Fruit fly (Drosophila melanogaster): Measurements from ENCODE around the gene OdsH.
A peak's percentile ranks its signal among the peaks of the same experiment; 100 is the strongest.

Gene OdsH

dm6 chrX:17829083-17829997, 38.5 kb downstream of the OdsH start (continued):
- peak; percentile 62 for TF ChIP-seq CG15269 (tag; optimal IDR thresholded peaks at IDR 0.05)
- TF ChIP-seq CG6854 (GFP tag; optimal IDR thresholded peaks at IDR 0.05) = no peak
- peak; percentile 8 for TF ChIP-seq CG18599 (GFP tag; optimal IDR thresholded peaks at IDR 0.05)
- TF ChIP-seq nom (GFP tag; optimal IDR thresholded peaks at IDR 0.05) = peak; percentile 36
- TF ChIP-seq CG6791 (GFP tag; IDR thresholded peaks at IDR 0.05; ENCODE audit: partially characterized antibody) = no peak
- TF ChIP-seq CG6175 (GFP tag; IDR thresholded peaks at IDR 0.05) = no peak
- no peak for TF ChIP-seq Ets97D (GFP tag; optimal IDR thresholded peaks at IDR 0.05)
- TF ChIP-seq CG18764 (GFP tag; optimal IDR thresholded peaks at IDR 0.05) = peak; percentile 6
- no peak for TF ChIP-seq CG16779 (GFP tag; IDR thresholded peaks at IDR 0.05)
- peak; percentile 66 for TF ChIP-seq kni (GFP tag; optimal IDR thresholded peaks at IDR 0.05)
- no peak for TF ChIP-seq CkIIα-i1 (GFP tag; IDR thresholded peaks at IDR 0.05)
- TF ChIP-seq sqz (GFP tag; optimal IDR thresholded peaks at IDR 0.05) = peak; percentile 64
- TF ChIP-seq lmd (GFP tag; IDR thresholded peaks at IDR 0.05) = peak; percentile 22; the same call in 1 of the 2 replicates
- TF ChIP-seq ERR (GFP tag; optimal IDR thresholded peaks at IDR 0.05) = no peak
- peak; percentile 37 for TF ChIP-seq Xbp1 (GFP tag; optimal IDR thresholded peaks at IDR 0.05)
- peak; percentile 14 for TF ChIP-seq Fer3 (tag; optimal IDR thresholded peaks at IDR 0.05)
- TF ChIP-seq HLH3B (GFP tag; IDR thresholded peaks at IDR 0.05) = peak; percentile 46
- no peak for TF ChIP-seq CG14014 (GFP tag; IDR thresholded peaks at IDR 0.05)
- TF ChIP-seq sna (GFP tag; IDR thresholded peaks at IDR 0.05; ENCODE audit: partially characterized antibody) = no peak
- peak; percentile 77 for TF ChIP-seq CG15696 (tag; optimal IDR thresholded peaks at IDR 0.05)
- TF ChIP-seq trem (tag; optimal IDR thresholded peaks at IDR 0.05) = peak; percentile 71
- TF ChIP-seq CG34376 (GFP tag; optimal IDR thresholded peaks at IDR 0.05) = no peak
- peak; percentile 78 for TF ChIP-seq CoRest (tag; optimal IDR thresholded peaks at IDR 0.05)
- TF ChIP-seq CG3065 (GFP tag; optimal IDR thresholded peaks at IDR 0.05) = no peak
- TF ChIP-seq CG12219 (GFP tag; optimal IDR thresholded peaks at IDR 0.05) = peak; percentile 60
- 0 out of 2 replicates have a peak, but pooled peaks have one; percentile 19 for TF ChIP-seq chm (GFP tag; IDR thresholded peaks at IDR 0.05)
- no peak for TF ChIP-seq CG1832 (GFP tag; optimal IDR thresholded peaks at IDR 0.05)
- TF ChIP-seq mld (GFP tag; IDR thresholded peaks at IDR 0.05; ENCODE audit: partially characterized antibody) = no peak
- peak; percentile 40 for TF ChIP-seq CG16863 (GFP tag; optimal IDR thresholded peaks at IDR 0.05)
- peak; percentile 96 for TF ChIP-seq zf30C (GFP tag; optimal IDR thresholded peaks at IDR 0.05)
- no peak for TF ChIP-seq Stat92E (GFP tag; optimal IDR thresholded peaks at IDR 0.05)
- TF ChIP-seq Dll (GFP tag; IDR thresholded peaks at IDR 0.05; ENCODE audit: partially characterized antibody) = no peak
- TF ChIP-seq Gsc (GFP tag; IDR thresholded peaks at IDR 0.05) = no peak
- no peak for TF ChIP-seq maf-S (GFP tag; optimal IDR thresholded peaks at IDR 0.05)
- TF ChIP-seq CG9932 (GFP tag; IDR thresholded peaks at IDR 0.05) = no peak
- no peak for TF ChIP-seq dati (GFP tag; IDR thresholded peaks at IDR 0.05)
- TF ChIP-seq CTCF (GFP tag; optimal IDR thresholded peaks at IDR 0.05) = no peak
- peak; percentile 54 for TF ChIP-seq az2 (GFP tag; optimal IDR thresholded peaks at IDR 0.05)
- TF ChIP-seq CG14667 (GFP tag; IDR thresholded peaks at IDR 0.05) = no peak
- peak; percentile 20; the same call in 1 of the 3 replicates for TF ChIP-seq jigr1 (GFP tag; IDR thresholded peaks at IDR 0.05)
- no peak for TF ChIP-seq Mad (GFP tag; optimal IDR thresholded peaks at IDR 0.05)
- peak; percentile 77 for TF ChIP-seq CG9727 (GFP tag; optimal IDR thresholded peaks at IDR 0.05)
- TF ChIP-seq tx (GFP tag; optimal IDR thresholded peaks at IDR 0.05) = no peak
- no peak for TF ChIP-seq HLH4C (GFP tag; IDR thresholded peaks at IDR 0.05; ENCODE audit: partially characterized antibody)
- TF ChIP-seq CG10147 (GFP tag; optimal IDR thresholded peaks at IDR 0.05) = no peak
- TF ChIP-seq ab (GFP tag; optimal IDR thresholded peaks at IDR 0.05) = no peak
- TF ChIP-seq Bdp1 (GFP tag; optimal IDR thresholded peaks at IDR 0.05) = no peak
- TF ChIP-seq CG7786 (GFP tag; optimal IDR thresholded peaks at IDR 0.05) = no peak
- no peak for TF ChIP-seq crc (GFP tag; optimal IDR thresholded peaks at IDR 0.05)
